Fruit fly (Drosophila melanogaster) whole organism, embryonic: ENCODE data around the gene Dap160.

Experiments used
- Antp ChIP-seq: fragments of 200-800 bp; sonication (Bioruptor generic); optimal IDR thresholded peaks from 3 replicates; lab custom pipeline; 2016; ENCODE audit warnings: missing biosample characterization, missing genetic modification characterization
- BEAF-32 ChIP-seq: fragments of 200-800 bp; sonication (Bioruptor generic); optimal IDR thresholded peaks from 3 replicates; lab custom pipeline; 2017; ENCODE audit warnings: missing biosample characterization, missing genetic modification characterization, mild to moderate bottlenecking, moderate library complexity, missing genetic modification reagents
- BtbVII ChIP-seq: fragments of 200-800 bp; sonication (Bioruptor generic); optimal IDR thresholded peaks from 3 replicates; lab custom pipeline; 2017; ENCODE audit warnings: missing biosample characterization, mild to moderate bottlenecking, missing genetic modification characterization
- CG11093 ChIP-seq: fragments of 200-800 bp; sonication (Bioruptor generic); IDR thresholded peaks from 3 replicates; pipeline ENCODE4 v1.3.6; 2022; ENCODE audit warnings: missing biosample characterization, missing genetic modification characterization
- CG11695 ChIP-seq: fragments of 200-800 bp; sonication (Bioruptor generic); IDR thresholded peaks from 3 replicates; pipeline ENCODE4 v1.3.6; 2022; ENCODE audit warnings: missing biosample characterization, missing genetic modification characterization
- CG11723 ChIP-seq: fragments of 200-800 bp; sonication (Bioruptor generic); optimal IDR thresholded peaks from 2 replicates; lab custom pipeline; 2017; ENCODE audit warnings: missing biosample characterization, mild to moderate bottlenecking, missing genetic modification characterization
- CG14014 ChIP-seq: fragments of 200-800 bp; sonication (Bioruptor generic); IDR thresholded peaks from 2 replicates; pipeline ENCODE4 v1.3.6; 2022; ENCODE audit warnings: missing biosample characterization, missing genetic modification characterization
- CG15696 ChIP-seq: fragments of 200-800 bp; sonication (Bioruptor generic); optimal IDR thresholded peaks from 2 replicates; lab custom pipeline; 2019; ENCODE audit warnings: missing biosample characterization, mild to moderate bottlenecking, missing genetic modification characterization, moderate library complexity
- CG16779 ChIP-seq: fragments of 200-800 bp; sonication (Bioruptor generic); IDR thresholded peaks from 2 replicates; pipeline ENCODE4 v1.3.6; 2022; ENCODE audit warnings: missing biosample characterization, missing genetic modification characterization
- CG16815 ChIP-seq: fragments of 200-800 bp; sonication (Bioruptor generic); optimal IDR thresholded peaks from 3 replicates; lab custom pipeline; 2017; ENCODE audit warnings: missing biosample characterization, mild to moderate bottlenecking, missing genetic modification characterization
- CG30431 ChIP-seq: fragments of 200-800 bp; sonication (Bioruptor generic); optimal IDR thresholded peaks from 2 replicates; lab custom pipeline; 2017; ENCODE audit warnings: missing biosample characterization, missing genetic modification characterization
- CG3163 ChIP-seq: fragments of 200-800 bp; sonication (Bioruptor generic); optimal IDR thresholded peaks from 3 replicates; lab custom pipeline; 2016; ENCODE audit warnings: missing biosample characterization, missing genetic modification characterization
- CG4360 ChIP-seq: fragments of 200-800 bp; sonication (Bioruptor generic); IDR thresholded peaks from 2 replicates; pipeline ENCODE4 v1.3.6; 2022; ENCODE audit warnings: missing biosample characterization, missing genetic modification characterization
- CG43689 ChIP-seq: fragments of 200-800 bp; sonication (Bioruptor generic); IDR thresholded peaks from 2 replicates; pipeline ENCODE4 v1.3.6; 2022; ENCODE audit warnings: missing biosample characterization, missing genetic modification characterization
- CG4404 ChIP-seq: fragments of 200-800 bp; sonication (Bioruptor generic); IDR thresholded peaks from 2 replicates; pipeline ENCODE4 v1.3.6; 2022; ENCODE audit warnings: missing biosample characterization, missing genetic modification characterization
- CG5245 ChIP-seq: fragments of 200-800 bp; sonication (Bioruptor generic); optimal IDR thresholded peaks from 3 replicates; lab custom pipeline; 2016; ENCODE audit warnings: missing biosample characterization, missing genetic modification characterization
- CG6254 ChIP-seq: fragments of 200-800 bp; sonication (Bioruptor generic); optimal IDR thresholded peaks from 3 replicates; lab custom pipeline; 2017; ENCODE audit warnings: mild to moderate bottlenecking, missing biosample characterization, missing genetic modification reagents, missing genetic modification characterization
- CG6854 ChIP-seq: fragments of 200-800 bp; sonication (Bioruptor generic); optimal IDR thresholded peaks from 3 replicates; lab custom pipeline; 2017; ENCODE audit warnings: missing biosample characterization, mild to moderate bottlenecking, missing genetic modification characterization
- CG7556 ChIP-seq: fragments of 200-800 bp; sonication (Bioruptor generic); optimal IDR thresholded peaks from 2 replicates; lab custom pipeline; 2017; ENCODE audit warnings: missing biosample characterization, mild to moderate bottlenecking, missing genetic modification characterization
- CG7987 ChIP-seq: fragments of 200-800 bp; sonication (Bioruptor generic); optimal IDR thresholded peaks from 2 replicates; lab custom pipeline; 2018; ENCODE audit warnings: missing biosample characterization, mild to moderate bottlenecking, missing genetic modification characterization, moderate library complexity
- CG8290 ChIP-seq, 3 experiments: fragments of 200-800 bp; sonication (Bioruptor generic); optimal IDR thresholded peaks; 2 replicates each; lab custom pipeline; 2016 to 2019; ENCODE audit warnings: missing biosample characterization in 3 of 3, missing genetic modification characterization in 3 of 3, mild to moderate bottlenecking in 2 of 3, moderate library complexity in 1 of 3
- CG8359 ChIP-seq: fragments of 200-800 bp; sonication (Bioruptor generic); optimal IDR thresholded peaks from 2 replicates; lab custom pipeline; 2017; ENCODE audit warnings: missing biosample characterization, mild to moderate bottlenecking, missing genetic modification characterization, borderline replicate concordance
- CG8944 ChIP-seq: fragments of 200-800 bp; sonication (Bioruptor generic); optimal IDR thresholded peaks from 3 replicates; lab custom pipeline; 2016; ENCODE audit warnings: missing biosample characterization, missing genetic modification characterization
- Chrac-16 ChIP-seq: fragments of 200-800 bp; sonication (Bioruptor generic); optimal IDR thresholded peaks from 3 replicates; lab custom pipeline; 2016; ENCODE audit warnings: missing biosample characterization, missing genetic modification characterization
- Dad ChIP-seq: fragments of 200-800 bp; sonication (Bioruptor generic); optimal IDR thresholded peaks from 3 replicates; lab custom pipeline; 2016; ENCODE audit warnings: missing biosample characterization, missing genetic modification characterization
- Dp ChIP-seq: fragments of 200-800 bp; sonication (Bioruptor generic); optimal IDR thresholded peaks from 2 replicates; lab custom pipeline; 2018; ENCODE audit warnings: missing biosample characterization, mild to moderate bottlenecking, missing genetic modification characterization, moderate library complexity
- Dref ChIP-seq: fragments of 200-800 bp; sonication (Bioruptor generic); IDR thresholded peaks from 2 replicates; pipeline ENCODE4 v1.3.6; 2022; ENCODE audit warnings: missing biosample characterization, missing genetic modification characterization
- Elba2 ChIP-seq: fragments of 200-800 bp; sonication (Bioruptor generic); optimal IDR thresholded peaks from 3 replicates; lab custom pipeline; 2016; ENCODE audit warnings: missing biosample characterization, missing genetic modification characterization
- GATAe ChIP-seq: fragments of 200-800 bp; sonication (Bioruptor generic); conservative IDR thresholded peaks from 2 replicates; pipeline ENCODE4 v1.3.6; 2022; ENCODE audit warnings: missing biosample characterization, missing genetic modification characterization
- HHEX ChIP-seq: fragments of 200-800 bp; sonication (Bioruptor generic); optimal IDR thresholded peaks from 3 replicates; lab custom pipeline; 2017; ENCODE audit warnings: missing biosample characterization, mild to moderate bottlenecking, missing genetic modification characterization, missing genetic modification reagents
- HLHmδ ChIP-seq: fragments of 200-800 bp; sonication (Bioruptor generic); optimal IDR thresholded peaks from 2 replicates; lab custom pipeline; 2018; ENCODE audit warnings: missing biosample characterization, mild to moderate bottlenecking, missing genetic modification characterization, moderate library complexity
- Hr51 ChIP-seq, 2 experiments: fragments of 200-800 bp; sonication (Bioruptor generic); optimal IDR thresholded peaks; 2 replicates in 1 of 2; 3 replicates in 1 of 2; lab custom pipeline; 2016 to 2018; ENCODE audit warnings: missing biosample characterization in 2 of 2, missing genetic modification characterization in 2 of 2, mild to moderate bottlenecking in 1 of 2, moderate library complexity in 1 of 2
- MESR4 ChIP-seq: fragments of 200-800 bp; sonication (Bioruptor generic); optimal IDR thresholded peaks from 2 replicates; lab custom pipeline; 2018; ENCODE audit warnings: missing biosample characterization, mild to moderate bottlenecking, missing genetic modification characterization, moderate library complexity
- Mad ChIP-seq: fragments of 200-800 bp; sonication (Bioruptor generic); optimal IDR thresholded peaks from 2 replicates; lab custom pipeline; 2016; ENCODE audit warnings: missing biosample characterization, missing genetic modification characterization
- Med ChIP-seq: fragments of 200-800 bp; sonication (Bioruptor generic); peaks from one replicate; lab custom pipeline; 2016; ENCODE audit warnings: missing biosample characterization, missing genetic modification characterization, mild to moderate bottlenecking, inconsistent platforms, moderate library complexity
- Xrp1 ChIP-seq: fragments of 200-800 bp; sonication (Bioruptor generic); IDR thresholded peaks from 2 replicates; pipeline ENCODE4 v1.3.6; 2022; ENCODE audit warnings: missing biosample characterization, missing genetic modification characterization
- cad ChIP-seq: fragments of >200 bp; optimal IDR thresholded peaks from 2 replicates; lab custom pipeline; 2017; ENCODE audit warnings: missing biosample characterization, missing genetic modification characterization
- cg ChIP-seq: fragments of 200-800 bp; sonication (Bioruptor generic); optimal IDR thresholded peaks from 3 replicates; lab custom pipeline; 2019; ENCODE audit warnings: missing biosample characterization, mild to moderate bottlenecking, missing genetic modification characterization, moderate library complexity
- esg ChIP-seq: fragments of 200-800 bp; sonication (Bioruptor generic); conservative IDR thresholded peaks from 2 replicates; pipeline ENCODE4 v1.3.6; 2022; ENCODE audit warnings: missing biosample characterization, missing genetic modification characterization
- fd3F ChIP-seq: fragments of 200-800 bp; sonication (Bioruptor generic); optimal IDR thresholded peaks from 2 replicates; lab custom pipeline; 2018; ENCODE audit warnings: missing biosample characterization, mild to moderate bottlenecking, missing genetic modification characterization, moderate library complexity
- fd64A ChIP-seq: fragments of 200-800 bp; sonication (Bioruptor generic); optimal IDR thresholded peaks from 3 replicates; lab custom pipeline; 2018; ENCODE audit warnings: missing biosample characterization, mild to moderate bottlenecking, missing genetic modification characterization
- fru ChIP-seq: fragments of >200 bp; optimal IDR thresholded peaks from 2 replicates; lab custom pipeline; 2017
- gem ChIP-seq: fragments of 200-800 bp; sonication (Bioruptor generic); optimal IDR thresholded peaks from 2 replicates; lab custom pipeline; 2019; ENCODE audit warnings: missing biosample characterization, mild to moderate bottlenecking, missing genetic modification characterization, moderate library complexity
- hbn ChIP-seq: fragments of 200-800 bp; sonication (Bioruptor generic); IDR thresholded peaks from 2 replicates; pipeline ENCODE4 v1.3.6; 2022; ENCODE audit warnings: missing biosample characterization, missing genetic modification characterization; ENCODE audit not compliant: partially characterized antibody
- ken ChIP-seq: fragments of 200-800 bp; sonication (Bioruptor generic); IDR thresholded peaks from 3 replicates; pipeline ENCODE4 v1.3.6; 2022; ENCODE audit warnings: missing biosample characterization, missing genetic modification characterization
- knrl ChIP-seq: fragments of 200-800 bp; sonication (Bioruptor generic); IDR thresholded peaks from 3 replicates; pipeline ENCODE4 v1.3.6; 2022; ENCODE audit warnings: missing biosample characterization, missing genetic modification characterization; ENCODE audit not compliant: partially characterized antibody
- peb ChIP-seq: fragments of 200-800 bp; sonication (Bioruptor generic); IDR thresholded peaks from 2 replicates; pipeline ENCODE4 v1.3.6; 2022; ENCODE audit warnings: missing biosample characterization, missing genetic modification characterization
- pnt ChIP-seq: fragments of 200-800 bp; sonication (Bioruptor generic); optimal IDR thresholded peaks from 3 replicates; lab custom pipeline; 2016; ENCODE audit warnings: missing biosample characterization, missing genetic modification characterization
- slbo ChIP-seq: fragments of 200-800 bp; sonication (Bioruptor generic); IDR thresholded peaks from 2 replicates; pipeline ENCODE4 v1.3.6; 2022; ENCODE audit warnings: missing biosample characterization, missing genetic modification characterization
- trh ChIP-seq: fragments of 200-800 bp; sonication (Bioruptor generic); optimal IDR thresholded peaks from 2 replicates; lab custom pipeline; 2016; ENCODE audit warnings: missing biosample characterization, missing genetic modification characterization
- ttk ChIP-seq: fragments of 200-800 bp; sonication (Bioruptor generic); IDR thresholded peaks from 2 replicates; pipeline ENCODE4 v2.1.2; 2022; ENCODE audit warnings: missing biosample characterization, missing genetic modification characterization
- wor ChIP-seq: fragments of 200-800 bp; sonication (Bioruptor generic); IDR thresholded peaks from 2 replicates; pipeline ENCODE4 v1.3.6; 2022; ENCODE audit warnings: missing biosample characterization, missing genetic modification characterization

Gene Dap160

dm6 chr2L:21163311-21163842 lies 21.2 kb upstream of the Dap160 start, which contains the start of gene Noc2 (continued):
- TF ChIP-seq ttk (GFP tag; lab: Robert Waterston, UW) = peak; percentile 16; the same call in 1 of the 2 replicates
- peak; percentile 26 for TF ChIP-seq CG5245 (GFP tag; lab: Kevin White, UChicago)
- TF ChIP-seq BEAF-32 (GFP tag; lab: Kevin White, UChicago) = peak; percentile 23
- TF ChIP-seq CG7556 (GFP tag; lab: Kevin White, UChicago) = no peak
- no peak for TF ChIP-seq CG4360 (GFP tag; lab: Robert Waterston, UW)
- TF ChIP-seq Dad (GFP tag; lab: Kevin White, UChicago) = no peak
- no peak for TF ChIP-seq CG11695
- TF ChIP-seq pnt = peak; percentile 21
- no peak for TF ChIP-seq fru (lab: Kevin White, UChicago)
- TF ChIP-seq CG16815 (GFP tag; lab: Kevin White, UChicago) = no peak
- TF ChIP-seq Med (GFP tag; lab: Kevin White, UChicago) = peak; percentile 84
- peak; percentile 34 for TF ChIP-seq Chrac-16 (GFP tag; lab: Kevin White, UChicago)
- TF ChIP-seq gem (tag; lab: Kevin White, UChicago) = peak; percentile 65
- TF ChIP-seq CG15696 (tag; lab: Kevin White, UChicago) = peak; percentile 27
- no peak for TF ChIP-seq CG3163
- TF ChIP-seq cg (GFP tag; lab: Kevin White, UChicago) = no peak
- peak; percentile 30; the same call in 1 of the 2 replicates for TF ChIP-seq CG4404 (GFP tag; lab: Robert Waterston, UW)
- TF ChIP-seq HHEX (GFP tag; lab: Kevin White, UChicago) = peak; percentile 49
- no peak for TF ChIP-seq trh (GFP tag; lab: Kevin White, UChicago)
- TF ChIP-seq knrl = no peak
- no peak for TF ChIP-seq CG6854
- no peak for TF ChIP-seq CG6254
- no peak for TF ChIP-seq CG43689 (GFP tag; lab: Robert Waterston, UW)
- TF ChIP-seq CG14014 (GFP tag; lab: Robert Waterston, UW) = peak; percentile 58
- TF ChIP-seq Mad (GFP tag; lab: Kevin White, UChicago) = peak; percentile 13
- peak; percentile 7 for TF ChIP-seq Dp
- TF ChIP-seq CG8944 = peak; percentile 16
- TF ChIP-seq GATAe (GFP tag; lab: Robert Waterston, UW) = no peak
- TF ChIP-seq cad (GFP tag; lab: Kevin White, UChicago) = no peak
- TF ChIP-seq Antp = peak; percentile 37
- peak; percentile 45; the same call in 1 of the 2 replicates for TF ChIP-seq Xrp1
- no peak for TF ChIP-seq fd64A (GFP tag; lab: Kevin White, UChicago)
- no peak for TF ChIP-seq CG7987 (GFP tag; lab: Kevin White, UChicago)
- peak; percentile 62; the same call in 1 of the 3 replicates for TF ChIP-seq CG11093 (GFP tag; lab: Robert Waterston, UW)
- no peak for TF ChIP-seq CG8359 (GFP tag; lab: Kevin White, UChicago)
- TF ChIP-seq HLHmδ (GFP tag; lab: Kevin White, UChicago) = no peak
- TF ChIP-seq CG11723 = no peak
- no peak for TF ChIP-seq BtbVII
- peak; percentile 79 for TF ChIP-seq slbo (GFP tag; lab: Robert Waterston, UW)

DNA sequence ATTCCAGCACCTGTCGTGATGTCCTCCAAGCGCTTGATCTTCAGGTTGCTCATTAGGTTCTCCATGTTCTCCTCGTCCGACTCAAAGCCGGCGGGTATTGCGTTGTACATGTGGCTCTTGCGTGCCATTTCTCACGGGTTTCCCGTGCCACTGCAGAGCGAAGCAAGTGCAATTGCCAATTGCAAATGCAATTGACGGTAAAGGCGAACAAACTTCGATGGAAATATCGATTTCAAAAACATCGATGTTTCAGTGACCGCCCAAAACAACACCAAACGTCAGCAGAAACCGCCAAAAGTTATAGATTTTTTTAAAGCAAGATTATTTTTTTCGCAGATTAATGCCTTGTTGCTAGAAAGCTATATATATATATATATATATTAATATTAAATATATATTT lies 20.7 kb upstream of the Dap160 start, which contains the start of gene Nbr:
Gene Nbr, minus strand, starts transcription at position 209 of the 400 bp plus-strand sequence.
- TF ChIP-seq Dad (GFP tag; lab: Kevin White, UChicago) = no peak
- no peak for TF ChIP-seq CG30431 (GFP tag; lab: Kevin White, UChicago)
- no peak for TF ChIP-seq Hr51 (GFP tag; optimal IDR thresholded peaks at IDR 0.05; lab: Kevin White, UChicago)
- no peak for TF ChIP-seq wor (GFP tag; lab: Robert Waterston, UW)
- peak; percentile 72 for TF ChIP-seq Dref
- no peak for TF ChIP-seq esg
- 0 out of 3 replicates have a peak, but pooled peaks have one; percentile 40 for TF ChIP-seq ken (GFP tag; lab: Robert Waterston, UW)
- no peak for TF ChIP-seq Elba2 (GFP tag; lab: Kevin White, UChicago)
- TF ChIP-seq fd3F (GFP tag; lab: Kevin White, UChicago) = no peak
- peak; percentile 57 for TF ChIP-seq hbn
- no peak for TF ChIP-seq peb (GFP tag; lab: Robert Waterston, UW)
- TF ChIP-seq CG16779 (GFP tag; lab: Robert Waterston, UW) = no peak
- peak; percentile 54 for TF ChIP-seq BEAF-32 (GFP tag; lab: Kevin White, UChicago)
- peak; percentile 87 for TF ChIP-seq MESR4 (GFP tag; lab: Kevin White, UChicago)
- no peak for TF ChIP-seq CG8290 (GFP tag; optimal IDR thresholded peaks at IDR 0.05; lab: Kevin White, UChicago)
- TF ChIP-seq CG8290 (tag; optimal IDR thresholded peaks at IDR 0.05; lab: Kevin White, UChicago) = peak in 1 of 2 experiments; percentile 29
